Comparison of ENCODE assay signal across 1 fruit fly cellular context in the genomic region with DNA sequence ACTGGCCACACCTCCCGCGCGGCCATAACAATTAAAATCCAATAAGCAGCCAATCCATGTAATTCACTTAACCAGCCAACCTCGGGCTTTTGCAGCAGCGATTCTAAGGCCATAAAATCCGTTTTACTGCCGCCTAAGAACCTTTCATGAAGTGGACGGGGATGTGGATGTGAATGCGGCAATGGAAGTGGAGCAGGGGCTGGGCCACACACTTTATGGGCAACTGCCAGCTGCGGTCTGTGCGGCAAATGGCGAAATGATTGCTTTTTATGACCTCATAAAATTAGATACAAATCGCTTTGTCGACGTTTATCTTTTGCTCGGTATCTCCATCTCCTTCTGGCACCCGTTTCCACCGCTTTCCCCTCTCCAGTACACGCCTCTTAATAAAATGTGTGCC.
TF ChIP-seq lines count a peak whose summit lies in the region.

No protein-coding gene starts in this region.

TF ChIP-seq in whole organism, embryonic, 481 proteins besides CTCF, POLR2A, EP300 and RAD21 (continued from another document):
- TF ChIP-seq Opbp (GFP tag; IDR thresholded peaks at IDR 0.05; lab: Robert Waterston, UW; ENCODE audit: partially characterized antibody) = no peak
- TF ChIP-seq exex (tag; optimal IDR thresholded peaks at IDR 0.05; lab: Kevin White, UChicago) = peak; percentile 22
- no peak for TF ChIP-seq CG10543 (GFP tag; optimal IDR thresholded peaks at IDR 0.05; lab: Kevin White, UChicago)
- TF ChIP-seq bowl (GFP tag; IDR thresholded peaks at IDR 0.05; lab: Robert Waterston, UW) = no peak
- no peak for TF ChIP-seq Rx (GFP tag; IDR thresholded peaks at IDR 0.05; lab: Robert Waterston, UW)
- no peak for TF ChIP-seq ttk (GFP tag; IDR thresholded peaks at IDR 0.05; lab: Robert Waterston, UW)
- TF ChIP-seq abd-A (tag; optimal IDR thresholded peaks at IDR 0.05; lab: Kevin White, UChicago) = peak; percentile 98
- TF ChIP-seq CG43689 (GFP tag; IDR thresholded peaks at IDR 0.05; lab: Robert Waterston, UW) = no peak
- TF ChIP-seq CG42726 (GFP tag; IDR thresholded peaks at IDR 0.05; lab: Robert Waterston, UW; ENCODE audit: partially characterized antibody) = no peak
- TF ChIP-seq crp (GFP tag; optimal IDR thresholded peaks at IDR 0.05; lab: Kevin White, UChicago) = no peak
- TF ChIP-seq crol (GFP tag; IDR thresholded peaks at IDR 0.05; lab: Robert Waterston, UW) = peak; percentile 44; the same call in 1 of the 2 replicates
- no peak for TF ChIP-seq H2.0 (GFP tag; IDR thresholded peaks at IDR 0.05; lab: Robert Waterston, UW)
- peak; percentile 32 for TF ChIP-seq cad (GFP tag; optimal IDR thresholded peaks at IDR 0.05; lab: Kevin White, UChicago)
- TF ChIP-seq sens (GFP tag; lab: Kevin White, UChicago) = no peak
- no peak for TF ChIP-seq corto (GFP tag; optimal IDR thresholded peaks at IDR 0.05; lab: Kevin White, UChicago)
- no peak for TF ChIP-seq chif (GFP tag; optimal IDR thresholded peaks at IDR 0.05; lab: Kevin White, UChicago)
- TF ChIP-seq z (GFP tag; IDR thresholded peaks at IDR 0.05; lab: Robert Waterston, UW) = no peak
- TF ChIP-seq Antp (GFP tag; optimal IDR thresholded peaks at IDR 0.05; lab: Kevin White, UChicago) = no peak
- TF ChIP-seq CG17385 (GFP tag; optimal IDR thresholded peaks at IDR 0.05; lab: Kevin White, UChicago) = no peak
- TF ChIP-seq Lim3 (GFP tag; IDR thresholded peaks at IDR 0.05; lab: Robert Waterston, UW) = no peak
- TF ChIP-seq Blimp-1 (GFP tag; optimal IDR thresholded peaks at IDR 0.05; lab: Kevin White, UChicago) = no peak
- TF ChIP-seq Nf-YB (GFP tag; optimal IDR thresholded peaks at IDR 0.05; lab: Kevin White, UChicago) = peak; percentile 65
- TF ChIP-seq Ptx1 (GFP tag; IDR thresholded peaks at IDR 0.05; lab: Robert Waterston, UW) = no peak
- no peak for TF ChIP-seq CG7839 (tag; optimal IDR thresholded peaks at IDR 0.05; lab: Kevin White, UChicago)
- no peak for TF ChIP-seq sc (optimal IDR thresholded peaks at IDR 0.05; lab: Kevin White, UChicago)
- no peak for TF ChIP-seq sc (GFP tag; optimal IDR thresholded peaks at IDR 0.05; lab: Kevin White, UChicago)
- no peak for TF ChIP-seq ash1 (GFP tag; optimal IDR thresholded peaks at IDR 0.05; lab: Kevin White, UChicago)
- no peak for TF ChIP-seq vvl (GFP tag; IDR thresholded peaks at IDR 0.05; lab: Robert Waterston, UW)
- no peak for TF ChIP-seq dimm (GFP tag; IDR thresholded peaks at IDR 0.05; lab: Robert Waterston, UW)
- TF ChIP-seq CG8765 (GFP tag; IDR thresholded peaks at IDR 0.05; lab: Robert Waterston, UW) = no peak
- no peak for TF ChIP-seq hb (GFP tag; IDR thresholded peaks at IDR 0.05; lab: Robert Waterston, UW; ENCODE audit: partially characterized antibody)
- TF ChIP-seq ap (GFP tag; IDR thresholded peaks at IDR 0.05; lab: Robert Waterston, UW) = no peak
- no peak for TF ChIP-seq Side (GFP tag; optimal IDR thresholded peaks at IDR 0.05; lab: Kevin White, UChicago)
- TF ChIP-seq tgo (GFP tag; IDR thresholded peaks at IDR 0.05; lab: Robert Waterston, UW) = no peak
- TF ChIP-seq Hr51 (GFP tag; optimal IDR thresholded peaks at IDR 0.05; lab: Kevin White, UChicago) = peak in 1 of 2 experiments; percentile 33
